Fruit fly (Drosophila melanogaster) whole organism, prepupa: ENCODE measurements around the gene CG1416.

Experiments
- CG11762 ChIP-seq: fragments of 200-800 bp; sonication (Bioruptor generic); optimal IDR thresholded peaks from 3 replicates; lab custom pipeline; 2016; ENCODE audit warnings: missing biosample characterization, missing genetic modification characterization; ENCODE audit not compliant: insufficient read depth
- CG11902 ChIP-seq: fragments of 200-800 bp; sonication (Bioruptor generic); optimal IDR thresholded peaks from 3 replicates; lab custom pipeline; 2016; ENCODE audit warnings: missing biosample characterization, missing genetic modification characterization
- CG16779 ChIP-seq: fragments of 200-800 bp; sonication (Bioruptor generic); optimal IDR thresholded peaks from 3 replicates; lab custom pipeline; 2017; ENCODE audit warnings: missing biosample characterization, mild to moderate bottlenecking, missing genetic modification characterization
- CG31627 ChIP-seq: fragments of 200-800 bp; sonication (Bioruptor generic); optimal IDR thresholded peaks from 3 replicates; lab custom pipeline; 2016; ENCODE audit warnings: missing biosample characterization, missing genetic modification characterization
- CG6163 ChIP-seq: fragments of 200-800 bp; sonication (Bioruptor generic); IDR thresholded peaks from 3 replicates; pipeline ENCODE4 v1.3.6; 2022; ENCODE audit warnings: missing biosample characterization, missing genetic modification characterization
- CG6276 ChIP-seq: fragments of 200-800 bp; sonication (Bioruptor generic); optimal IDR thresholded peaks from 2 replicates; lab custom pipeline; 2017; ENCODE audit warnings: missing biosample characterization, mild to moderate bottlenecking, missing genetic modification characterization
- CG6792 ChIP-seq: fragments of 200-800 bp; sonication (Bioruptor generic); optimal IDR thresholded peaks from 3 replicates; lab custom pipeline; 2016; ENCODE audit warnings: missing biosample characterization, missing genetic modification characterization
- Eip93F ChIP-seq: fragments of 200-800 bp; sonication (Bioruptor generic); optimal IDR thresholded peaks from 2 replicates; lab custom pipeline; 2016; ENCODE audit warnings: missing biosample characterization, mild to moderate bottlenecking, missing genetic modification characterization
- Met ChIP-seq: fragments of 200-800 bp; sonication (Bioruptor generic); optimal IDR thresholded peaks from 3 replicates; lab custom pipeline; 2016; ENCODE audit warnings: missing biosample characterization, missing genetic modification characterization
- Sox102F ChIP-seq: fragments of 200-800 bp; sonication (Bioruptor generic); optimal IDR thresholded peaks from 2 replicates; lab custom pipeline; 2016; ENCODE audit warnings: missing biosample characterization, mild to moderate bottlenecking, missing genetic modification characterization
- dsx ChIP-seq: fragments of 200-800 bp; optimal IDR thresholded peaks from 3 replicates; lab custom pipeline; 2019; ENCODE audit warnings: missing biosample characterization, mild to moderate bottlenecking, missing genetic modification characterization, moderate library complexity; ENCODE audit not compliant: poor library complexity, severe bottlenecking
- esn ChIP-seq: fragments of 200-800 bp; sonication (Bioruptor generic); optimal IDR thresholded peaks from 2 replicates; lab custom pipeline; 2016; ENCODE audit warnings: missing biosample characterization, mild to moderate bottlenecking, missing genetic modification characterization, moderate library complexity
- fkh ChIP-seq: fragments of 200-800 bp; sonication (Bioruptor generic); optimal IDR thresholded peaks from 3 replicates; lab custom pipeline; 2017; ENCODE audit warnings: missing biosample characterization, mild to moderate bottlenecking, missing genetic modification characterization, moderate library complexity
- lz ChIP-seq: fragments of 200-800 bp; sonication (Bioruptor generic); optimal IDR thresholded peaks from 3 replicates; lab custom pipeline; 2016; ENCODE audit warnings: missing biosample characterization, missing genetic modification characterization
- net ChIP-seq: fragments of 200-800 bp; sonication (Bioruptor generic); optimal IDR thresholded peaks from 3 replicates; lab custom pipeline; 2016; ENCODE audit warnings: missing biosample characterization, missing genetic modification characterization
- spab ChIP-seq: fragments of 200-800 bp; sonication (Bioruptor generic); optimal IDR thresholded peaks from 2 replicates; lab custom pipeline; 2017; ENCODE audit warnings: missing biosample characterization, mild to moderate bottlenecking, missing genetic modification characterization, missing genetic modification reagents
- ss ChIP-seq, 2 experiments: fragments of 200-800 bp; sonication (Bioruptor generic); optimal IDR thresholded peaks; 2 replicates in 1 of 2; 3 replicates in 1 of 2; lab custom pipeline; 2017 to 2018; ENCODE audit warnings: mild to moderate bottlenecking in 2 of 2, missing biosample characterization in 2 of 2, missing genetic modification characterization in 2 of 2, moderate library complexity in 1 of 2
- svp ChIP-seq: fragments of 200-800 bp; sonication (Bioruptor generic); peaks from one replicate; lab custom pipeline; 2016; ENCODE audit warnings: missing biosample characterization, missing genetic modification characterization
- topi ChIP-seq: fragments of 200-800 bp; sonication (Bioruptor generic); optimal IDR thresholded peaks from 3 replicates; lab custom pipeline; 2016; ENCODE audit warnings: missing biosample characterization, missing genetic modification characterization

The CG1416 gene

DNA sequence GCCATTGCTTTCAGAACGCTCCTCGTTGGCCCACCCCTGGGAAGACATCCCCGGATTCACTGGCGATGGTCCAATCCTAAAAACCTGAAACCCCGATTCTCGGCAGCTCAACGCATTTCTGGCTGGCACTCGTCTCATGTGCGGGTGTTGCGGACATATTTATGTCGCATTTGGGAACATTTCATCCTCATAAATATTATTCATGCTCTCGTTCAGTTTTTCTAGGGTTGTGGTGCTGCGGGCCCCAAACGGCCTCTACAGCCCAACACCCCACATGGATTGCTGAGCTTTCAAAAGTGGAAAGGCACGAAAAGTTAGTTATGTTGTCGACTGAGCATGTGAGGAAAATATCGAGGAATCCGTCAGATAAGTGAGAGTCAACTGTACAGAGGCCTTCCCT lies 49.1 kb downstream of the CG1416 start:
- TF ChIP-seq Sox102F (GFP tag; lab: Kevin White, UChicago) (no peak), esn (GFP tag; lab: Kevin White, UChicago) (no peak), fkh (GFP tag; lab: Kevin White, UChicago) (no peak), CG6792 (no peak), svp (GFP tag; lab: Kevin White, UChicago) (no peak), Met (GFP tag; lab: Kevin White, UChicago) (no peak), CG16779 (no peak), CG31627 (GFP tag; lab: Kevin White, UChicago) (no peak), CG11902 (GFP tag; lab: Kevin White, UChicago) (no peak), spab (GFP tag; lab: Kevin White, UChicago) (no peak), net (no peak), topi (GFP tag; lab: Kevin White, UChicago) (no peak), lz (GFP tag; lab: Kevin White, UChicago) (no peak), Eip93F (GFP tag; lab: Kevin White, UChicago) (no peak), dsx (GFP tag; lab: Kevin White, UChicago) (no peak), CG6163 (no peak), CG11762 (GFP tag; lab: Kevin White, UChicago) (no peak)

DNA sequence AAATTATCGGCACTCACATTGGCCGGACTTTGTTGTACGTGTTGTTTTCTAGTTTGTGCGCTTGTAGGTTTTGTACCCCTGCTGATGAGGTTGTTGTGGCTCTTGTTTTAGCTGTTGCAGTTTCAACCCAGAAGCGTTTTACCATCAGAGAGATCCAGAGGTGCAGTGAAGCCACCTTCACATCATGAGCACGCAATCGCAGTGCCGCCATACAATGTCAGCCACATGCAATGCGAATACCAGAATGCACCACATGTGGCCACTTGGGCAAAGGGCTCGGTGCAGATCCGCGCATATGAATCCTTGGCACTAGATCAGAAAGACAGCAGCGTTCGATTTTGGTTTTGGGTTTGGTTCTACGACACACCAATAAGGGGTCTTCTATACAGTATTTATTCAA lies 52.3 kb downstream of the CG1416 start:
- TF ChIP-seq CG6276: no peak
- peak in 1 of 2 experiments; percentile 77 for TF ChIP-seq ss (GFP tag; optimal IDR thresholded peaks at IDR 0.05; lab: Kevin White, UChicago)
- peak; percentile 75 for TF ChIP-seq dsx (GFP tag; lab: Kevin White, UChicago)
